Worm (Caenorhabditis elegans) whole organism, mixed stage, embryonic: ENCODE data around the gene D1025.1.

ENCODE experiments used
- M03D4.4 ChIP-seq: sonication (generic microtip); optimal IDR thresholded peaks from 2 replicates; lab custom pipeline; 2017; ENCODE audit warnings: mild to moderate bottlenecking, missing genetic modification characterization, missing compliant biosample characterization
- blmp-1 ChIP-seq: fragments of 150-350 bp; optimal IDR thresholded peaks from 2 replicates; lab custom pipeline; 2014; ENCODE audit warnings: missing biosample characterization, missing genetic modification characterization
- ceh-83 ChIP-seq: fragments of 200-800 bp; sonication (Bioruptor generic); optimal IDR thresholded peaks from 2 replicates; lab custom pipeline; 2018; ENCODE audit warnings: mild to moderate bottlenecking, missing genetic modification characterization, missing compliant biosample characterization
- ces-1 ChIP-seq: fragments of 150-350 bp; optimal IDR thresholded peaks from 2 replicates; lab custom pipeline; 2014; ENCODE audit warnings: missing biosample characterization, missing genetic modification reagents, missing genetic modification characterization
- cnd-1 ChIP-seq: fragments of 200-800 bp; sonication (Bioruptor generic); optimal IDR thresholded peaks from 2 replicates; lab custom pipeline; 2018; ENCODE audit warnings: mild to moderate bottlenecking, missing genetic modification characterization, missing compliant biosample characterization
- drap-1 ChIP-seq: fragments of 200-800 bp; sonication (Bioruptor generic); optimal IDR thresholded peaks from 3 replicates; lab custom pipeline; 2018; ENCODE audit warnings: mild to moderate bottlenecking, missing genetic modification characterization, missing compliant biosample characterization
- elt-1 ChIP-seq: sonication (generic microtip); optimal IDR thresholded peaks from 2 replicates; lab custom pipeline; 2017; ENCODE audit warnings: missing genetic modification characterization, mild to moderate bottlenecking, missing compliant biosample characterization, antibody characterized with exemption, moderate library complexity, borderline replicate concordance; ENCODE audit not compliant: insufficient read depth
- elt-3 ChIP-seq: fragments of 150-350 bp; optimal IDR thresholded peaks from 2 replicates; lab custom pipeline; 2014; ENCODE audit warnings: missing biosample characterization, missing genetic modification characterization
- ham-2 ChIP-seq: fragments of 200-800 bp; sonication (Bioruptor generic); optimal IDR thresholded peaks from 2 replicates; lab custom pipeline; 2018; ENCODE audit warnings: mild to moderate bottlenecking, missing genetic modification characterization, missing compliant biosample characterization
- hlh-1 ChIP-seq: fragments of 150-350 bp; optimal IDR thresholded peaks from 2 replicates; lab custom pipeline; 2014; ENCODE audit warnings: missing biosample characterization, missing genetic modification reagents, missing genetic modification characterization
- lin-13 ChIP-seq: fragments of 150-350 bp; optimal IDR thresholded peaks from 2 replicates; lab custom pipeline; 2014; ENCODE audit warnings: missing biosample characterization, missing genetic modification characterization
- lin-32 ChIP-seq: fragments of 200-800 bp; sonication (Bioruptor generic); optimal IDR thresholded peaks from 2 replicates; lab custom pipeline; 2018; ENCODE audit warnings: mild to moderate bottlenecking, missing genetic modification characterization, missing compliant biosample characterization
- lsy-2 ChIP-seq: fragments of 150-350 bp; optimal IDR thresholded peaks from 2 replicates; lab custom pipeline; 2014; ENCODE audit warnings: missing biosample characterization, missing genetic modification characterization
- mab-5 ChIP-seq: fragments of 150-350 bp; optimal IDR thresholded peaks from 2 replicates; lab custom pipeline; 2014; ENCODE audit warnings: missing biosample characterization, missing genetic modification characterization
- mep-1 ChIP-seq: fragments of 150-350 bp; optimal IDR thresholded peaks from 2 replicates; lab custom pipeline; 2017; ENCODE audit warnings: missing biosample characterization, missing genetic modification reagents, missing genetic modification characterization, inconsistent platforms
- nhr-12 ChIP-seq: fragments of 150-350 bp; optimal IDR thresholded peaks from 2 replicates; lab custom pipeline; 2014; ENCODE audit warnings: missing biosample characterization, missing genetic modification characterization
- nhr-2 ChIP-seq: fragments of 150-350 bp; optimal IDR thresholded peaks from 2 replicates; lab custom pipeline; 2014; ENCODE audit warnings: missing biosample characterization, missing genetic modification characterization
- nhr-237 ChIP-seq: fragments of 150-350 bp; optimal IDR thresholded peaks from 2 replicates; lab custom pipeline; 2014; ENCODE audit warnings: missing biosample characterization, missing genetic modification characterization
- nhr-28 ChIP-seq: fragments of 150-350 bp; optimal IDR thresholded peaks from 2 replicates; lab custom pipeline; 2014; ENCODE audit warnings: missing biosample characterization, missing genetic modification characterization
- nhr-76 ChIP-seq: sonication (generic microtip); optimal IDR thresholded peaks from 2 replicates; lab custom pipeline; 2017; ENCODE audit warnings: missing biosample characterization, missing genetic modification characterization
- pha-4 ChIP-seq: fragments of 150-350 bp; optimal IDR thresholded peaks from 2 replicates; lab custom pipeline; 2018; ENCODE audit warnings: missing biosample characterization, missing genetic modification reagents, missing genetic modification characterization
- sem-2 ChIP-seq: fragments of 200-800 bp; sonication (Bioruptor generic); optimal IDR thresholded peaks from 2 replicates; lab custom pipeline; 2018; ENCODE audit warnings: mild to moderate bottlenecking, missing genetic modification characterization, missing compliant biosample characterization
- sptf-1 ChIP-seq: sonication (generic microtip); optimal IDR thresholded peaks from 2 replicates; lab custom pipeline; 2017; ENCODE audit warnings: mild to moderate bottlenecking, missing genetic modification characterization, moderate library complexity, missing compliant biosample characterization
- unc-120 ChIP-seq: sonication (generic microtip); optimal IDR thresholded peaks from 2 replicates; lab custom pipeline; 2017; ENCODE audit warnings: missing genetic modification characterization, missing compliant biosample characterization; ENCODE audit not compliant: poor library complexity, severe bottlenecking
- unc-39 ChIP-seq: fragments of 150-350 bp; optimal IDR thresholded peaks from 2 replicates; lab custom pipeline; 2014; ENCODE audit warnings: missing biosample characterization, missing genetic modification characterization
- unc-62 ChIP-seq: fragments of 150-350 bp; optimal IDR thresholded peaks from 2 replicates; lab custom pipeline; 2014; ENCODE audit warnings: missing biosample characterization, missing genetic modification reagents, missing genetic modification characterization

D1025.1 gene

DNA sequence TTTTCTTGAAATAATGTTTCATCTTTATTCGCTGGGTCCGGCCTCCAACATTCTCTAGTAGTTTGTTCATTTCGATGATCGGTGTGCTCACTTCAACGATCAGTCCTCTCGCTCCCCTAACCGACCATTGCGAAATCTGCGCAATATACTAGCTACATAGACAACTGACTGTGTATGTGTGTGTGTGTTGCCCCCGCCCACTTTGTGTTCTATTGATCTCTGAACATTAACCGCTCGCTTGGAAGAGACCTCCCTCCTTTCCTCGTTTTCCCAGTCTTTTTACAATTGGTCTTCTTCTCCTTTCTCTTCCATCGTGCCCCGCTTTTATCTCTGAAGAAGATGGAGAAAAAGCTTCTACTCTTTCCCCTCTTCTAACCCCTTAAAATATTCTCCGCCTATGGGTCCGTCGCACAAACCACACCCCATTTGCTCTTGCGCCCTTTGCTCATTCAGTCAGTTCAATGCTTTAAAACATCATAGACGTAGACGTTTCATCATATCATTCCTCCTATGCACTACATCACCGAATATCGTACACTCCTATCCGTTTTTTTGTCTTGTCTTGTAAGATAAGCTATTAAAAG is 36.9 kb downstream of the D1025.1 start:
- TF ChIP-seq sem-2: no peak
- peak; percentile 62 for TF ChIP-seq unc-120 (tag; lab: Kevin White, UChicago)
- no peak for TF ChIP-seq nhr-2 (tag; lab: Kevin White, UChicago)
- no peak for TF ChIP-seq cnd-1 (tag; lab: Kevin White, UChicago)
- peak; percentile 62 for TF ChIP-seq nhr-237
- peak; percentile 39 for TF ChIP-seq unc-62 (GFP tag; lab: Kevin White, UChicago)
- peak; percentile 25 for TF ChIP-seq ces-1
- peak; percentile 26 for TF ChIP-seq lsy-2
- TF ChIP-seq hlh-1 (tag; lab: Kevin White, UChicago): peak; percentile 39
- TF ChIP-seq, all 35 proteins: peak for 6

DNA sequence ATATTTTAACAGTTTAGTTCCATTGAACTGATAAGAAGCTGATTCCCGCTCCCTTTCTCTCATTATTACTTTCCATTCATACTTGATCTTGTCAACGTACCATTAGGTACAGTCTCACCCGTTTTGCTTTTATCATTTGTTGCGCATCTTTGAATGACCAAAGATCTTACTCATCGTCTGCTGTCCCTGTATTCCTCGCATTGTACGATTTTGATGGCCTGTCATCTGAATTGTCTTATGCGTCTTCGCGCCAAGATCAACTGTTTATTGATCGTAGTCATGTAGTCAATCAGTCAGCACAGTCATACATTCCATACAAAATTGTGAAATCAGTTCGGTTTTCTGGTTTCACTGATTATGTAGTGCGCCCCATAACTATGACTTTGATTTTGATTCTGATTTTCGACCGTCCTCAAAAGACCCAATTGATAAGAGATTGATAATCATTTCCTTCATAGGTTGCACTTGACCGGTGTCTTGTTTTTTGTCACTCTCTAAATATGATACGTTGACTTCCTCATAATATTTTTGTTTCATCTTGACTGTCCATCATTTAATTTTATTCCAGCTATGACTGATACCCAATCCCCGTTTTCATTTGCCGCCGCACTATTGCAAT is 37.5 kb downstream of the D1025.1 start, which contains the start of gene nhr-3:
Gene nhr-3 (plus strand): TSS at position 569 of the 619 bp plus-strand sequence.
- peak; percentile 82 for TF ChIP-seq elt-1 (tag; lab: Kevin White, UChicago)
- TF ChIP-seq unc-62 (GFP tag; lab: Kevin White, UChicago): peak; percentile 57
- no peak for TF ChIP-seq lin-32 (GFP tag; lab: Kevin White, UChicago)
- TF ChIP-seq nhr-76 (tag; lab: Kevin White, UChicago): no peak
- TF ChIP-seq elt-3 (tag; lab: Kevin White, UChicago): peak; percentile 36
- TF ChIP-seq M03D4.4 (tag; lab: Kevin White, UChicago): no peak
- TF ChIP-seq blmp-1 (tag; lab: Kevin White, UChicago): peak; percentile 36

DNA sequence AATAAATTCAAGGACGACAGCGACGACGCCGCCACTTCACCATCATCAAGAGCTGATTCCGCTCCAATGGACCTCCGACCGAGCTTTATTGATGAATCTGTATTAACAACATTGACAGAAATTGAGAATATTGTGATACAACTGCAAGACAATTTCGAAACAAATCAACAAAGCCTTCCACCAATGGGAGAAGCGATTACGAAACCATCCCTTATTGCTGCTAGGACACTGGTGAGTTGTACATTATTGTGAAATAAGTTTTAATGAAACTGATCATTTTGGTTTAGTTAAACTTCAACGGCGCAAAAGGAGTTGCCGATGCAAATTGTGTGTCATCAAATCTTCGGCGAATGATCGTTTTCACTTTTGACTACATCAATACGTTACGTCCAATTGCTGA is 38.5 kb downstream of the D1025.1 start:
- no peak for TF ChIP-seq unc-39 (tag; lab: Kevin White, UChicago)
- no peak for TF ChIP-seq nhr-12 (tag; lab: Kevin White, UChicago)

ce11 chrX:14559519-14560296 is 39.1 kb downstream of the D1025.1 start:
- no peak for TF ChIP-seq lin-13 (tag; lab: Kevin White, UChicago)
- TF ChIP-seq pha-4: peak; percentile 52

DNA sequence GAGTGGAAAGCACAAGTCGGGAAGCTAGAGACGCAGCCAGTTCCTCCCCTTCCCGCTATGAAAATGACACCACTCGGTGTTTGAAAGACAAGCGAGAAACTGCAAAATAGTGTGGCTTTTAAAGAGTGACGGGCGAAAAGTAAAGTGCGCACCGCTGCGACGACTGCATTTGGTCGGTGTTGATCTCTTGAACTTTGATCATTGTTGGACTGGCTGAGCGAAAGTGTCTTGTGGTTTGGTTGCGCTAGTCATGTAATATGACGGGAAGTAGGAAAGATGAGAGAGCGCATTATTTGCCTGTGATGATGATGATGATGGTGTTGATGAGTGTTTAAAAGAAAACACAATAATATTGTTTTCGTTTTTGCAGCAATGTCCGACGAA is 39.7 kb downstream of the D1025.1 start:
- no peak for TF ChIP-seq nhr-76 (tag; lab: Kevin White, UChicago)
- TF ChIP-seq ceh-83 (GFP tag; lab: Kevin White, UChicago): no peak
- peak; percentile 30 for TF ChIP-seq sptf-1 (tag; lab: Kevin White, UChicago)
- TF ChIP-seq nhr-2 (tag; lab: Kevin White, UChicago): no peak
- TF ChIP-seq blmp-1 (tag; lab: Kevin White, UChicago): peak; percentile 74
- TF ChIP-seq ces-1: peak; percentile 54
- TF ChIP-seq elt-1 (tag; lab: Kevin White, UChicago): peak; percentile 56
- no peak for TF ChIP-seq mab-5 (tag; lab: Kevin White, UChicago)
- TF ChIP-seq unc-120 (tag; lab: Kevin White, UChicago): peak; percentile 85
- peak; percentile 94 for TF ChIP-seq ham-2 (GFP tag; lab: Kevin White, UChicago)
- peak; percentile 93 for TF ChIP-seq elt-3 (tag; lab: Kevin White, UChicago)
- peak; percentile 29 for TF ChIP-seq drap-1 (GFP tag; lab: Kevin White, UChicago)
- TF ChIP-seq nhr-237: peak; percentile 95
- peak; percentile 45 for TF ChIP-seq mep-1 (tag; lab: Kevin White, UChicago)
- peak; percentile 23 for TF ChIP-seq nhr-28 (tag; lab: Kevin White, UChicago)
- TF ChIP-seq hlh-1 (tag; lab: Kevin White, UChicago): peak; percentile 62
- TF ChIP-seq pha-4: peak; percentile 88
- TF ChIP-seq unc-62 (GFP tag; lab: Kevin White, UChicago): peak; percentile 93
- TF ChIP-seq lsy-2: no peak
